Worm (Caenorhabditis elegans): Measurements from ENCODE around the gene sbds-1.
A peak's percentile ranks its signal among the peaks of the same experiment; 100 is the strongest.

The sbds-1 gene

ce11 chrIII:600316-600932, 37.8 kb downstream of the sbds-1 start, which contains the start of gene lec-6:
Gene lec-6, minus strand, starts transcription at chrIII:600366.
- TF ChIP-seq elt-1 (tag; optimal IDR thresholded peaks at IDR 0.05; ENCODE audit: borderline replicate concordance, insufficient read depth): no peak
- TF ChIP-seq elt-3 (tag; optimal IDR thresholded peaks at IDR 0.05): no peak
- no peak for TF ChIP-seq M03D4.4 (tag; optimal IDR thresholded peaks at IDR 0.05)
- no peak for TF ChIP-seq unc-62 (GFP tag; optimal IDR thresholded peaks at IDR 0.05)
- no peak for TF ChIP-seq sptf-1 (tag; optimal IDR thresholded peaks at IDR 0.05)
- TF ChIP-seq ztf-11 (tag; optimal IDR thresholded peaks at IDR 0.05): no peak
- TF ChIP-seq mab-5 (tag; optimal IDR thresholded peaks at IDR 0.05): no peak
- no peak for TF ChIP-seq bed-3 (GFP tag; optimal IDR thresholded peaks at IDR 0.05)
- TF ChIP-seq ceh-39 (tag; optimal IDR thresholded peaks at IDR 0.05): no peak
- no peak for TF ChIP-seq nhr-28 (tag; optimal IDR thresholded peaks at IDR 0.05)
- TF ChIP-seq nhr-2 (tag; optimal IDR thresholded peaks at IDR 0.05): no peak
- no peak for TF ChIP-seq ceh-83 (GFP tag; optimal IDR thresholded peaks at IDR 0.05)

- TF ChIP-seq tbx-8 (GFP tag; optimal IDR thresholded peaks at IDR 0.05): no peak
- TF ChIP-seq drap-1 (GFP tag; optimal IDR thresholded peaks at IDR 0.05): no peak
- no peak for TF ChIP-seq nhr-28 (tag; optimal IDR thresholded peaks at IDR 0.05)
- no peak for TF ChIP-seq zip-8 (tag; optimal IDR thresholded peaks at IDR 0.05)
- no peak for TF ChIP-seq lin-32 (GFP tag; optimal IDR thresholded peaks at IDR 0.05)
- TF ChIP-seq flh-1 (GFP tag; optimal IDR thresholded peaks at IDR 0.05): no peak
- no peak for TF ChIP-seq unc-62 (GFP tag; optimal IDR thresholded peaks at IDR 0.05)
- TF ChIP-seq unc-39 (tag; optimal IDR thresholded peaks at IDR 0.05): no peak
- no peak for TF ChIP-seq mls-2 (tag; optimal IDR thresholded peaks at IDR 0.05)
- TF ChIP-seq nhr-12 (tag; optimal IDR thresholded peaks at IDR 0.05): no peak
- TF ChIP-seq elt-1 (tag; optimal IDR thresholded peaks at IDR 0.05; ENCODE audit: borderline replicate concordance, insufficient read depth): no peak
- no peak for TF ChIP-seq M03D4.4 (tag; optimal IDR thresholded peaks at IDR 0.05)
- no peak for TF ChIP-seq nhr-237 (tag; optimal IDR thresholded peaks at IDR 0.05)
- TF ChIP-seq ceh-83 (GFP tag; optimal IDR thresholded peaks at IDR 0.05): no peak
- TF ChIP-seq lsy-2 (tag; optimal IDR thresholded peaks at IDR 0.05): no peak
- no peak for TF ChIP-seq unc-120 (tag; optimal IDR thresholded peaks at IDR 0.05; ENCODE audit: poor library complexity, severe bottlenecking)
- no peak for TF ChIP-seq elt-3 (tag; optimal IDR thresholded peaks at IDR 0.05)
- no peak for TF ChIP-seq ces-1 (GFP tag; optimal IDR thresholded peaks at IDR 0.05)
- no peak for TF ChIP-seq nhr-76 (tag; optimal IDR thresholded peaks at IDR 0.05)
- TF ChIP-seq blmp-1 (tag; optimal IDR thresholded peaks at IDR 0.05): no peak
Observed at ce11 chrIII:599279-599678, 38.9 kb downstream of the sbds-1 start.

ce11 chrIII:598687-599086, 39.5 kb downstream of the sbds-1 start, which contains the start of gene Y55B1AR.2:
Gene Y55B1AR.2, minus strand, starts transcription at chrIII:598787.
- TF ChIP-seq unc-62 (GFP tag; optimal IDR thresholded peaks at IDR 0.05) (no peak), ztf-11 (tag; optimal IDR thresholded peaks at IDR 0.05) (no peak), blmp-1 (tag; optimal IDR thresholded peaks at IDR 0.05) (no peak), zip-8 (tag; optimal IDR thresholded peaks at IDR 0.05) (no peak), ceh-83 (GFP tag; optimal IDR thresholded peaks at IDR 0.05) (no peak), ces-1 (GFP tag; optimal IDR thresholded peaks at IDR 0.05) (no peak), ham-2 (GFP tag; optimal IDR thresholded peaks at IDR 0.05) (no peak), nhr-237 (tag; optimal IDR thresholded peaks at IDR 0.05) (no peak), nhr-2 (tag; optimal IDR thresholded peaks at IDR 0.05) (no peak), nhr-12 (tag; optimal IDR thresholded peaks at IDR 0.05) (no peak), cnd-1 (tag; optimal IDR thresholded peaks at IDR 0.05) (no peak)

ce11 chrIII:598168-598567, 40.1 kb downstream of the sbds-1 start:
- no peak for TF ChIP-seq nhr-12 (tag; optimal IDR thresholded peaks at IDR 0.05)
- peak; percentile 60 for TF ChIP-seq mep-1 (tag; optimal IDR thresholded peaks at IDR 0.05)
- no peak for TF ChIP-seq cnd-1 (tag; optimal IDR thresholded peaks at IDR 0.05)
- TF ChIP-seq snpc-4 (tag; optimal IDR thresholded peaks at IDR 0.05): no peak
- TF ChIP-seq ham-2 (GFP tag; optimal IDR thresholded peaks at IDR 0.05): peak; percentile 97
- TF ChIP-seq elt-3 (tag; optimal IDR thresholded peaks at IDR 0.05): no peak
- no peak for TF ChIP-seq unc-62 (GFP tag; optimal IDR thresholded peaks at IDR 0.05)
- TF ChIP-seq M03D4.4 (tag; optimal IDR thresholded peaks at IDR 0.05): no peak
- no peak for TF ChIP-seq sem-2 (GFP tag; optimal IDR thresholded peaks at IDR 0.05)
- peak; percentile 43 for TF ChIP-seq ztf-11 (tag; optimal IDR thresholded peaks at IDR 0.05)
- TF ChIP-seq mab-5 (tag; optimal IDR thresholded peaks at IDR 0.05): no peak
- TF ChIP-seq nhr-28 (tag; optimal IDR thresholded peaks at IDR 0.05): no peak
- no peak for TF ChIP-seq ceh-83 (GFP tag; optimal IDR thresholded peaks at IDR 0.05)
- peak; percentile 64 for TF ChIP-seq mls-2 (tag; optimal IDR thresholded peaks at IDR 0.05)
- TF ChIP-seq nhr-76 (tag; optimal IDR thresholded peaks at IDR 0.05): no peak
- peak; percentile 20 for TF ChIP-seq nhr-237 (tag; optimal IDR thresholded peaks at IDR 0.05)
- no peak for TF ChIP-seq unc-39 (tag; optimal IDR thresholded peaks at IDR 0.05)
- no peak for TF ChIP-seq blmp-1 (tag; optimal IDR thresholded peaks at IDR 0.05)
- TF ChIP-seq ces-1 (GFP tag; optimal IDR thresholded peaks at IDR 0.05): peak; percentile 91
- TF ChIP-seq flh-1 (GFP tag; optimal IDR thresholded peaks at IDR 0.05): no peak
- no peak for TF ChIP-seq ceh-43 (GFP tag; optimal IDR thresholded peaks at IDR 0.05)
- peak; percentile 9 for TF ChIP-seq hlh-1 (tag; optimal IDR thresholded peaks at IDR 0.05)
- no peak for TF ChIP-seq nhr-2 (tag; optimal IDR thresholded peaks at IDR 0.05)
- no peak for TF ChIP-seq lin-13 (tag; optimal IDR thresholded peaks at IDR 0.05)
- TF ChIP-seq bed-3 (GFP tag; optimal IDR thresholded peaks at IDR 0.05): no peak
- no peak for TF ChIP-seq tbx-8 (GFP tag; optimal IDR thresholded peaks at IDR 0.05)
- no peak for TF ChIP-seq zip-8 (tag; optimal IDR thresholded peaks at IDR 0.05)
- TF ChIP-seq ceh-39 (tag; optimal IDR thresholded peaks at IDR 0.05): no peak
- TF ChIP-seq lin-32 (GFP tag; optimal IDR thresholded peaks at IDR 0.05): no peak
- no peak for TF ChIP-seq elt-1 (tag; optimal IDR thresholded peaks at IDR 0.05; ENCODE audit: borderline replicate concordance, insufficient read depth)
- peak; percentile 39 for TF ChIP-seq pha-4 (tag; optimal IDR thresholded peaks at IDR 0.05)
- no peak for TF ChIP-seq unc-120 (tag; optimal IDR thresholded peaks at IDR 0.05; ENCODE audit: poor library complexity, severe bottlenecking)
- no peak for TF ChIP-seq lsy-2 (tag; optimal IDR thresholded peaks at IDR 0.05)
- no peak for TF ChIP-seq drap-1 (GFP tag; optimal IDR thresholded peaks at IDR 0.05)
- TF ChIP-seq sptf-1 (tag; optimal IDR thresholded peaks at IDR 0.05): peak; percentile 43
